Worm (Caenorhabditis elegans): ENCODE measurements around the gene T22F7.4.

DNA sequence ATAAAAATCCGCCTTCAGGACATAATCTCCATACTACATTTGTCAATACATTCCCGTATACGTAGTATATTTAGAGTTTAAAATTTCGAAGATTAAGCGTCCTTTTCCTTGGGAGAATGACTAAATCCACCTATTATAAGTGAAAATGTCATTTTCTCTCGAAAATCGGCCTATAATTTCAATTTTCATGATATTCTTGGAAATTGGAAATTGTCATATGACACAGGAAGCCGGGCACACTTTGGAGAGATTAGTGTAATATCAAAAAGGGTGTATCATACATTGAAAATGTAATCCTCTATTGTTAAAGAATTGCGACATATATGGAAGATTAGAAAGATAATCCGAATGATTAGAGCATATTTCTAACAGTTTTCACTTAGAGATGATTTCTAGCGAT, 44.0 kb downstream of the T22F7.4 start:
- no peak for TF ChIP-seq unc-62 (GFP tag; optimal IDR thresholded peaks at IDR 0.05)
- no peak for TF ChIP-seq ZK546.5 (tag; optimal IDR thresholded peaks at IDR 0.05)
- TF ChIP-seq lin-39 (tag; optimal IDR thresholded peaks at IDR 0.05): no peak
- TF ChIP-seq aly-2 (tag; optimal IDR thresholded peaks at IDR 0.05): no peak
- no peak for TF ChIP-seq snpc-4 (tag; optimal IDR thresholded peaks at IDR 0.05)
- peak; percentile 18 for TF ChIP-seq ztf-4 (tag; optimal IDR thresholded peaks at IDR 0.05)
- no peak for TF ChIP-seq alr-1 (tag; optimal IDR thresholded peaks at IDR 0.05)
- no peak for TF ChIP-seq elt-3 (tag; optimal IDR thresholded peaks at IDR 0.05)
- TF ChIP-seq ama-1 (optimal IDR thresholded peaks at IDR 0.05): no peak
- TF ChIP-seq sma-9 (GFP tag; optimal IDR thresholded peaks at IDR 0.05): no peak
- TF ChIP-seq sma-9 (tag; optimal IDR thresholded peaks at IDR 0.05): no peak
- TF ChIP-seq zag-1 (tag; optimal IDR thresholded peaks at IDR 0.05): no peak
- no peak for TF ChIP-seq elt-1 (tag; optimal IDR thresholded peaks at IDR 0.05)

Measured in whole organism, L2 larva.